Fruit fly (Drosophila melanogaster) S2 (cell line): Measurements from ENCODE around the gene Polr2I.
A peak's percentile ranks its signal among the peaks of the same experiment; 100 is the strongest.

Source experiments
- CG8478 ChIP-seq: fragments of >200 bp; optimal IDR thresholded peaks from 2 replicates; lab custom pipeline; 2018
- CTCF ChIP-seq, 2 experiments: fragments of >200 bp; optimal IDR thresholded peaks; 2 replicates each; lab custom pipeline; 2018

The Polr2I gene

DNA sequence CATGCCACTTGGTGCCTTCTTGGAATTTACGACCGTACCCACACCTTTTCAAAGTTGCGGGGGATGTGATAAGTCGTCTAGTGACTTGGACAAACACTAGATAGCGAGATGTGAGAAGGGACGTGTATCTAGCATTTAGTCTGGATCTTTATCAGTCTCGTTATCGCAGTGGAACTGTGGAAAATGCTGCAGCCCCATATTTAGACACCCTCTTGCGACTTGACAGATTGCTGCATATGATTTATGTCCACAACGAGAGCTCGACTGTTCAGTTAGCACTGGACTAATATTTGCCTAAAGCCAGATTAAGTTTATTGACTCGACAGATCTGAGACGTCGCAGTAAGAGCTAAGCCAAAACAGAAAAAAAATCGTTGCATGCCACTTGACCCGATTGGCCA, 9.0 kb upstream of the Polr2I start:
- TF ChIP-seq CG8478 (lab: Kevin White, UChicago) (no peak), CTCF (optimal IDR thresholded peaks at IDR 0.05; lab: Kevin White, UChicago) (no peak)

DNA sequence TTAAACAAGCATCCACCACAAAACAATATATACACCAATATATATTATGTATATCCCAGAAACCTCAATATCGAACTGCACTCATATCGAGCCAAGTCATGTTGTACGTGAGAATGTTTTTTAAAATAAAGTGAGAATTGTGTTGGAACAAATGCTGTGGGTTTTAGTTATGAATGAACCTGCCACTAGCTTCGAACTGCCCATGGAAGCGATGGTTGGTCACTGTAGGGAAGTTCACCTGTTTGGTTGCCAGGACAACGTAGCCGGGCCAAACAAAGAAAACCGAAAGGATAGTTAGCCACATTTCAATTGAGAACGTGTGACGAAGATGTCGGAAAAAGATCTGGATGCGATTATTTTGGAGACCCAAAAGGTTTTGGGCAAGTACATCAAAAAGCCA, 6.8 kb upstream of the Polr2I start, which contains the start of gene IFT54:
IFT54 (plus strand) TSS at position 301 of the 400 bp plus-strand sequence.
- TF ChIP-seq CTCF (optimal IDR thresholded peaks at IDR 0.05; lab: Kevin White, UChicago) (no peak), CG8478 (lab: Kevin White, UChicago) (no peak)

DNA sequence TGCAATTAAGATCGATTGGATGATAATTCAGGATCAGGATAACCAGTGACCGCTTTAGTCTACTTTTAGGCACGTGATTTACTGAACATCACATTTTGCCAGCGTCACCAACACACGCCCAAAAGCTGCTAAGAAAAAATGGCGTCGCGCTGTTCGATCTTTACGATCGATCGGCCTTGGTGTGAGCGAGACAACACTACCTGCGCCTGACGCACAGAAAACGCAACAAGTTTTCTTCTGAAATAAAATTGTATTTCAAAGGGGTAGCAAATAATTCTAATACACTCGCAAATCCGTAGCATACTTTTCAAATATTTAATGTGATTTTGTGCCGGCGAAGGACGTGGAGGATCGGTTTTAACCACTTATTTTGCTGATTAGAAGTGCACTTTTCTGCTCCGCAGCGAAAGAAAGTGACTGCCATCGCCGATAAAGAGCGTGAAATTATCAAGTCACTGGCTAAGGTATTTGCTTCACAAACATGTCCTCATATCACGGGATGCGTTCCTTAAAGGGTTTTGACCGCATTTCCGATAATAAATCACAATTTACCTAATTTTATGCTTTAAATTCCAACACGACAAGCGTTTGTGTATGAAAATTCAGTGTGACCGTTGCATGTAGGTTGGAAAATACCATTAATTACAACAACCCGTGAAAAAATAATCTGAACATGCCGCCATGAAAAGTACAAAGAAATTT, 766 bp upstream of the Polr2I start:
- no peak for TF ChIP-seq CG8478 (lab: Kevin White, UChicago)
- peak in 1 of 2 experiments; percentile 26 for TF ChIP-seq CTCF (optimal IDR thresholded peaks at IDR 0.05; lab: Kevin White, UChicago)

DNA sequence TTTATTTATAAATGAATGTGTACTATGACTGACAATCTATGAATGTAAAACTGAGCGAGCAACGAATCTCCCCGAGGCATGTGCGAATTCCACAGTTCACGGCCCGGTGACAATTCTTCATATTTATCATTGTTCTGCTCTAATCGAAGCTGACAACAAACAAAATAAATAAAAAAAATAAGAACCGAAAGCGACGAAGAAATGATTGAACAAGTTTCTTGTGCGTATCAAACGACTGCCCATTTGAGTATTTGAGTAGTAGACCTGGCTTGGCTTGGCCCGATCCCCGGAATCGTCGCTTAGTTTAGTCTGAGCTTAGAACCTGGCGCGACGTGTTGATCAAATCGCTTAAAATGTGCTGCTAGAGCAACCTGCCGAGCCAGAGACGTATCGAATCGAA, 1.2 kb downstream of the Polr2I start, which contains the start of gene CG31321:
CG31321 (plus strand) TSS at position 301 of the 400 bp plus-strand sequence.
- TF ChIP-seq CG8478 (lab: Kevin White, UChicago) (no peak), CTCF (optimal IDR thresholded peaks at IDR 0.05; lab: Kevin White, UChicago) (no peak)

DNA sequence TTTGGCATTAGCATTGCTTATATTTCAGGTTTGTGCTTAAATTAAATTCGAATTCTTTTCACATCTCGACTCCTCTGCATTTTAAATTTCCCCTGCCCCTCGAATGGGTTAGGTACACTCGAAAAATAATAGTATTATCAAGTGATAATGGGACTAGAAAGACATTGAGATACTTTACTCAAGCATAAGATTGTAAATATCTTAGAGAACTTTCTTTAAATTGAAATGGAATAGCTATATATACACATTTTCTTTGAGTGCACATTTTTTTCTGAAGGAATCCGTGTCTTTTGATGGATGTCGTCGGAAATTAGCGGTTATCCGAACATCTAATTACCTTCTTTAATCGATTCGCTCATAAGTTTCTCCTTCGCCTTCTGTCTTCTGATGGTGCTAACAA, 2.1 kb downstream of the Polr2I start:
- no peak for TF ChIP-seq CG8478 (lab: Kevin White, UChicago)
- TF ChIP-seq CTCF (optimal IDR thresholded peaks at IDR 0.05; lab: Kevin White, UChicago) = no peak

DNA sequence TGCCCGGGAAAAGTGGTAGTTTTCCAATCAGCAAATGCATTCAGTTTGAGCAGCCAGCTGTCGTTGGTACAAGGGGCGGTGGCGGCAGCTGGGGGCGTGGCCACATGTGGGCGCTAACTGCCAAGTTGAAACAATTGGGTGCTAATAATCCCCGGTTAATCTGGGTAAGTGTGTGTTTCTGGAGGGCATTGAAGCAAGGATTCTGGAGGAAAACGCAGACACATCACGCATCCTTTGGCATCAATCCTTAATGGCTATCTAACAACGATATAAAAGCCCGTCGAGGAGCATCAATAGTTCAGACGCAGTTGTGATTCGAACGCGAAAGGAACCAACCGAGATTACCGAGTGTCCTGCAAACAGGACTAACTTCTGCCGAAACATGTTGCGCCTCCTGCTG, 5.7 kb downstream of the Polr2I start, which contains the start of gene Crz:
Crz (plus strand) TSS at position 301 of the 400 bp plus-strand sequence.
- no peak for TF ChIP-seq CG8478 (lab: Kevin White, UChicago)
- TF ChIP-seq CTCF (optimal IDR thresholded peaks at IDR 0.05; lab: Kevin White, UChicago) = no peak

DNA sequence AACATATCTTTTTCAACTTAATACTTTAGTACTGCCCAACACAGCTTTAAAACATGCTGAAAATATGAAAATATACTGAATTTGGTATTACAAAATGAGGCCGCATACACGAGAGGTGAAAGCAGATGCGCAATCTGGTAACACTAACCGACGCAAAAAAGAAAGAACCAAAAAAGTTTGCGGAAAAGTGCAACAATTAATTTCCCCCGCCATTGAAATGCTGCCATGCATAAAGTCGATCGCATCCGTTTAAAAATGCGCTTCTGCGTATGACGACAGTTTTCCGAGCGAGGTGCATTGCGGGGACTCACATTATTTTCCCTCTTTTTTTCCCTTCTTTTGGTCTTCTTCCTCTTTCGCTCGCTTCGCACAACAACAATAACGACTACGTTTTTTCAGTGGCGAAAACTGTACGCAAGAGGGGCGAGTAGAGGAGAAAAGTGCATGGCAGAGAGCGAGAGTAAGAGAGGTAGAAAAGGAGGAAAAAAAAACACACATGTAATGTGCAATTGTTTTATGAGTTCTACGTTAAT, 7.1 kb downstream of the Polr2I start, which contains the start of gene Set8:
Set8 (plus strand) TSS at position 127 of the 533 bp plus-strand sequence.
- no peak for TF ChIP-seq CTCF (optimal IDR thresholded peaks at IDR 0.05; lab: Kevin White, UChicago)
- no peak for TF ChIP-seq CG8478 (lab: Kevin White, UChicago)

DNA sequence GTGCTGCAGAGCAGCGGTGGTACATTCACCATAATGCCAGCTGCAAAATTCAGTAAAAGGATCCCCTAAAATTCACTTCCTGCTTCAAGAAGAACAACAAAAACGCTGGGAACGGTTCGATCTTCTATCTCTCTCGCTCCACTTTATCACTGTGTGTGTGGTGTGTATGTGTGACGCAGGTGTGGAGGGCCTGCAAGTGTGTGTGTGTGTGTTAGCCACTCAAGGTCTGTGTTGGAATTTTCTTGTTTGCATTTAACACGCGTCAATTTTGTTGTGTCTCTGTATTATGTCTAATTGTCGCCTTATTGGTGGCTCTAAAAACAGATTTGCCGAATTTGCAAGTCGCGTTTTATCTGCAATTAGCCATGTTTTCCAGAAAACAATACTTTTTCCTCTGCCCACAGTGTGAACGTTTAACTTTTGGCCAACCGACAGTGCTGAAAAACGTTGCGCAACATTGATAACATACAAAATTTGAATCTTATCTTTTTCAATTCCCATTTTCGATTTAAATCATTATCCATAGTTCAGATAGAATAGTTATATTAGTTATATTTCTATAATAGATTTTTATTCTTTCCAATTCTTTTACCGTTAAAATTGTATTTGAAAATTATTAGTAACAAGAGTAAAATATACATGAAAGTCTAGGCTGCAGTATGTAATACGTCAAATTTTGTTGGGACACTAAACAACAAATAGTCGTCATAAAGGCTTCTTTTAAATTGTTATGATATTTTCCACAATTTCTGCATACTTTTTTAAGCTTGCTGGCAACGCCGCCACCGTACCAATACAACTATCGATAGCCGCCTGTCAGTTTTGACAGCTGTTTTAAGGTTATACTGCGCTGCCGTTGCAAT, 17.6 kb downstream of the Polr2I start, which contains the start of the genes Afti and ATPsynE:
Afti (minus strand) TSS at position 440 of the 863 bp plus-strand sequence.
ATPsynE (plus strand) TSS at position 698 of the 863 bp plus-strand sequence.
- no peak for TF ChIP-seq CG8478 (lab: Kevin White, UChicago)
- peak in 1 of 2 experiments; percentile 20 for TF ChIP-seq CTCF (optimal IDR thresholded peaks at IDR 0.05; lab: Kevin White, UChicago)

DNA sequence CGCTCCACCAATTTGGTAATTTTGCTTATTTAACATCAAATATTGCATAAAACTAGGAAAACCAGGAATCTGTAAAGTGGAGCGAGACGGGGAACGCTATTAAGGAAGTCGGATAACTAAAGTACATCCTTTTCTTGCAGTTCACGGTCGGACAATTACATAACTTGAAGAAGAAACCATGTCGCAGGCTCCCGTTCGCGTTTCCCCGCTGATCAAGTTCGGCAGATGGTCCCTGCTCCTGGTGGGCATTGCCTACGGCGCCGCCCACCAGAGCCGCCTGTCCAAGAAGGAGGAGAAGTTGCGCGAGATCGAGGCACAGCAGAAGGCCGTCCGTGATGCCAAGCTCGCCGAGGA, 18.2 kb downstream of the Polr2I start:
- TF ChIP-seq CG8478 (lab: Kevin White, UChicago) (no peak), CTCF (optimal IDR thresholded peaks at IDR 0.05; lab: Kevin White, UChicago) (no peak)

DNA sequence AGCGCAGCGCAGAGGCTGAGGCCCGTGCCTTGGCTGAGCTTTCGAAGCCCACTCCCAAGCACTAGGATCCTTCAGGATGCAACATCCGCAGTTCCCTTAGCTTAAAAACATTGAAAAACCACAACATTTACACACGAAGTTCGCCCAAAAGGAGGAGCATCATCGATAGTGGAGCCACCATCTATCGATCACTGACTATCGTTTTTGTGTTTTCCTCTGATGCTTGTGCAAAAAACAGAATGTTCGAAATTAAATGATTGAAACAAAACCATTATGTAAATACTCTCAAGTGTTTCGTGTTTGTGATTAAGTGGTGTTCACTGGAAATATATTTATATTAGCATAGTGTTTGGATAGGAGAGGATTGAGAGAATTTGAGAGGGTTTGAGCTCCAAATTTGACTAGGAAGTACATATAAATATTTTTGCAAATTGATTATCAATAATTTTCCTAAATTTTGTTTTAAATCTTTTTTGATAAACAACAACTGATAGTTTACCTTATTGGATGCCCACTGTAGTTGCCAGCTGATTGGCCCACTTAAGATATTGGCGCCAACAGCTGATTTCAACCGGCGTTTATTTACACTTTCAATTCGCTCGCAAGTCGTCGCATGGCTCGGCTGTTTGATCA, 18.7 kb downstream of the Polr2I start, which contains the start of gene spn-B:
spn-B (plus strand) TSS at position 580 of the 633 bp plus-strand sequence.
- TF ChIP-seq CTCF (optimal IDR thresholded peaks at IDR 0.05; lab: Kevin White, UChicago) (no peak), CG8478 (lab: Kevin White, UChicago) (no peak)

DNA sequence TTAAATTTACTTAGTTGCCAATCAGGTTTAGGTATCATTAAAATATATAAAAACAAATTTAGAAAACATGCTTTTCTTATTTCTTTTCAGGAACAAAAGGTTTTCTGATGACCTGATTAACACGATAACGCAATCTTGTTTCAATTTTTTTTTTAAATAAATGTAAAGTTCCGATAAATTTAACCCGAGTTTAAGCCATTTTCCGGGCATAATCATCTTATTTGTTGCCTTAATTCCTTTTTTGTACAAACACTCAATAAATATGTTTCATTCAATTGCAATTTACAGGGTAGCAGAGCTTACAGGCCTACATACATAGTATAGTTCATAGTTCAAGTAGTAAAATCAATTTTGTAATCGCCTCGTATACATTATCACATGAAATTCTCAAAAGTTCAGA, 20.7 kb downstream of the Polr2I start:
- TF ChIP-seq CG8478 (lab: Kevin White, UChicago) = no peak
- no peak for TF ChIP-seq CTCF (optimal IDR thresholded peaks at IDR 0.05; lab: Kevin White, UChicago)

DNA sequence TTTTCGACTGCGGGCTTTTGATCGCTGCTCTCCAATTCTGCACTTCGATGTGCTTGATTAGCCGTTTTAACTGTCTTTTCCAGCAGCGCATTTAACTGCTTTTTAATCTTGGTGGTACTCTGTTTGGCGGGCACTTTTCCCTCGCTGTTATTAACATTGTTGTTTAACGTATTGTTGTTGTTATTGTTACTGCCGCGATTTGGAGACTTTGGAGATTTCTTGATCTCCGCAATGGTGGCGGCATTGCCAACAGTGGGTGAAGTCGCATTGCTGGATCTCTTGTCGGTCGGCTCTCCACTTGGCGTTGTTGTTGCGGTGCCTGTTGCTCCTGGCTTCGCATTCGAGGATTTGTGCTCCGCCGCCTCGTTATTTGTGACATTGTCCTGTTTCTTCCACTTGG, 21.8 kb downstream of the Polr2I start:
- no peak for TF ChIP-seq CG8478 (lab: Kevin White, UChicago)
- no peak for TF ChIP-seq CTCF (optimal IDR thresholded peaks at IDR 0.05; lab: Kevin White, UChicago)

DNA sequence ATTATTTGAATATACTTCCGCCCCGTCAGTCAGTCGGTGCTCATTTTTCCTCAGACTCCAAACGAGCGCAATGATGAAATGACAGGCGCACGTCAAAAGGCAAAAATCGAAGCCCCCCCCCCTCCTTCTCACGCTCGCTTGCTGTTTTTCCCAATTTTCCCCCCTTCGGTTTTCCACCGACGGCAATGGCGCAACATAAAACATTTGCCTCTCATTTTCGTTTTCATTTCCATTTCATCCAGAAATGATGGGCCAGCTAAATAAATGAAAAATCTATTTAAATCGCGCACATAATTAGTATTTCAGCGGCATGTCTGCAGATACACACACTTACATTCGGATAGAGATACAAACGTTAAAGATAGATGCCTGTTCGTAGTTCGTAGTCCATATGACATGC, 22.6 kb downstream of the Polr2I start:
- TF ChIP-seq CG8478 (lab: Kevin White, UChicago) = no peak
- no peak for TF ChIP-seq CTCF (optimal IDR thresholded peaks at IDR 0.05; lab: Kevin White, UChicago)

DNA sequence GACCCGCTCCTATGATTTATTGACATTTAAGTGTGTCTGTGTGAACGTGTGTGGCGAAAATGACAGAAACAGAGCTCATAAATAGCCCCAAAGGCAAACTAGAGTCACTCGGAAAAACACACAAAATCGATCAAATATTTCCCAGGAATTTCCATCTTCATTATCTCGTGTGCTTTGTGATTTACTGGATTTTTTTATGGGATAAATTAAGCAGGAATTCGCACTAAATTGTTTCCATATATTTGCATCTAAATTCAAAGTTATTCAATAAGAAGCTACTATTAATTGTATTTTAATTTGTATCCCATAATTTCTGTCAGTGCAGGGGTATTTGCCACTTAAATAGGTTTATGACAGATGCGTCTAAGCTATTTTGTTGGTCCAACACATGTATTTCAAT, 23.8 kb downstream of the Polr2I start:
- TF ChIP-seq CG8478 (lab: Kevin White, UChicago) (no peak), CTCF (optimal IDR thresholded peaks at IDR 0.05; lab: Kevin White, UChicago) (no peak)
